Worm (Caenorhabditis elegans) whole organism, dauer: Measurements from ENCODE around the gene msp-31.
"Not testable (repeated sequence)": the region's sequence is repeated elsewhere in the genome, so short reads cannot be mapped to it uniquely, and the experiment has no call there.

ENCODE experiments used
- unc-62 ChIP-seq: sonication (generic microtip); optimal IDR thresholded peaks from 2 replicates; lab custom pipeline; 2017; ENCODE audit warnings: missing biosample characterization, missing genetic modification reagents, missing genetic modification characterization

msp-31 gene

DNA sequence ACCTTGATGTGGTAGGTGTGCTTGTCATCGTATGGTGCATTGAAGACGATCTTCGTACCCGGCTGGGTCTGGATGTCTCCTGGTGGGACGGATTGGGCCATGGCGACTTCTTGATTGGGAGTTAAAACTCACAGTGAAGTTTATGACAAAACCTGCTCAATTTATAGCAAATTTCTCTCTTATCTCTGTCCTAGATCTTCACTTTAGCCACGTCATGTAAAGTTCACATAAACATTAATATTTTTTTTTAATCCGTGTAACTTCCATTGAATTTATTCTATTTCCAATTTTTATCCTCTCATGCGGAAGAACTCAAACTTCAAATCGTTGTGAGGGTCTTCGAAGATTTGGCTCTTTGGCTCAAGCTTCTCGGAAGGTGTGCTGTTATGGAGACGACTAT lies at the start of gene msp-31:
Gene msp-31, minus strand, starts transcription at position 101 of the 400 bp plus-strand sequence.
- TF ChIP-seq unc-62 (GFP tag; lab: Kevin White, UChicago): not testable (repeated sequence)

ce11 chrII:4960690-4961089 lies 44.3 kb upstream of the msp-31 start:
- no peak for TF ChIP-seq unc-62 (GFP tag; lab: Kevin White, UChicago)

DNA sequence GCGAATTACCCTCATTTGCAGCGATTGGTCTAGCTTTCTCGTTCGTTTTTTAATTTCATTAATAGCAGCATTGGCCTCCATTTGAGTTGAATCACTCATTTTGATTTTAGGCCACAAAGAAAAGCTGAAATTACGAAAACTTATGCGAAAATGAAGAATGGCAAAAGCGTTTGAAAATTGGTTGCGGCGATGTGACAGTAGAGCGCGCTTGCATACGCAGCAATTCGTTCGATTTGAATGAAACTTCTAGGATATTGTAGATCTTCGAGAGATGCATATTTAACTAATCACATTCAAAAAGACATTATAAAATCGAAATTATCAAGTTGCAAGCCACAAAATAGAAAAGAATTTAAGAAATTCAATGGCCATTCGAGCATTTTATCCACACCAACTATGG lies 43.4 kb upstream of the msp-31 start, which contains the start of gene ulp-2:
Gene ulp-2, minus strand, starts transcription at position 158 of the 400 bp plus-strand sequence.
- TF ChIP-seq unc-62 (GFP tag; lab: Kevin White, UChicago): no peak

DNA sequence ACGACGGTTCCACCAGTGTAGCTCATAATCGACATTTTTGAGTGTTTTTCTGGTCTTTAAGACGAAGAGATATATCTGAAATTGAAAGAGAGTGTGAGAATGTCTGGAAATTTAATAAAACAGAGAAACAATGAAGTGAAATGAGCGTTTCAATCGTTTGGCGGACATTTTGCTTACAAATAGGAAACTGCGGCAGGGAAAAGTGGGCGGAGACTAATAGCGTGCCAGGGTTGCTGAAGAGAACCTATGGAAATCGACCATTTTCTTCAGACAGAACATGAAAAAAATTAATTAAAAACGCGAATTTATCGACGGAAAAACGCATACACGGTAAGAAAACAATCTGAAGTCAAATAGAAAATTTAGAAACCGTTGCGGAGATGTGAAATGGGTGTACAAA lies 39.0 kb upstream of the msp-31 start, which contains the start of gene pbs-3:
Gene pbs-3, minus strand, starts transcription at position 75 of the 400 bp plus-strand sequence.
- no peak for TF ChIP-seq unc-62 (GFP tag; lab: Kevin White, UChicago)

DNA sequence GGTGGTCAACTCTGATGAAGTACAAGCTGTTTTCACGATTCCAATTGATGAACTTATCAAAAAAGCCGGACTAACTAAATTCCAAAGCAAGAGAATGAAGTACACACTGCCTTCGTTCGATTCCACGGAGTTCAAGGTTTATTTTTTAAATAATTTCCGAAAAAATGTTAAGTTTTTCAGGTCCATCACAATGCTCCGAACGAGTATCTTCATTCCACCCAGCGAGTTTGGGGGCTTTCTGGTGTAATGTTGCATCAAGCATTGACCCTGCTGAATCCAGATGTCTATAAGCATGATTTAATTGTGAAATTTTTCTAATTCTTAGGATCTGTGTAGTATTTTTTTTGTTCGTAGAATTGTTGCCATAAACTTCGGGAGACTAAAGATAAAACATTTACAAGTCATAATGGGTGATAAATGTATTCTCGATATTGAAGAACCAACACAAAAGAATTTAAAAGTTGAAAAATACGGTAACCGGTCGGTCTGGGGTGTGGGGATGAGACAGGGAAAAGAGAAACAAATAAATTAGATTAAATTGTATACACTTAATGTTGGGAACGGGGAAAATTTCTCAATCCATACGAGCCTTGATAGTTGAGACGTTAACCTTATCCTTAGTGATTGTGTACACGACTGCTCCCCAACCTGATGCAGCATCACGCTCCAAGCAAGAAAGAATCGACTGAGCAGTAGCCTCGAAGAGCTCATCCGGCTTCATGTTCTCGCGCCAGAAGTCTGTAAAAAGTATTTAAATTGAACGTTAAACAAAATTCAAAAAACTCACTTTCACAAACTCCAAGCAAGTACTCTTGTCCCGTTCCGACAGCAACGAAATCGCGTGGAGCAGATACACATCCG lies 38.0 kb upstream of the msp-31 start:
- TF ChIP-seq unc-62 (GFP tag; lab: Kevin White, UChicago): no peak

DNA sequence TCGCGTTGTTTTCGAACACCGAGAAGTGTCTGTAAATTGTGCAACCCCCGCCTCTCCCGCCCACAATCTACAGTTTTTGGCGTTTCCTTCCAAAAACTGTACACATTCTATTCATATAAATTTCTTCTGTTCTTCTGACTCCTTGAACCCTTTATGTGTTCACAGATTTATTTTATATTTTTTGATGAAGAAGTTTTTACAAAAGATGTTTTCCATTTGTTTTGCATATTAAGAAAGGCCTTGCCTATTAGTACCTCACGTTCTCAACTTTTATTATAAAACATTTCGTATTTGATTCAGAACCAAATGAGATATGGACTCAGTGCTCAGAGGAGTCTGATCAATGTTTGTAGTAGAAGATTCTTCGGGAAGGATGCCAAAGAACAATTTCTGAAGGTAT lies 36.9 kb upstream of the msp-31 start, which contains the start of gene ndx-3:
Gene ndx-3, plus strand, starts transcription at position 301 of the 400 bp plus-strand sequence.
- TF ChIP-seq unc-62 (GFP tag; lab: Kevin White, UChicago): no peak

ce11 chrII:4949380-4949950 lies 33.1 kb upstream of the msp-31 start, which contains the start of the genes try-1 and zyg-12:
Gene try-1, minus strand, starts transcription at chrII:4949527.
Gene zyg-12, plus strand, starts transcription at chrII:4949900.
- no peak for TF ChIP-seq unc-62 (GFP tag; lab: Kevin White, UChicago)

- no peak for TF ChIP-seq unc-62 (GFP tag; lab: Kevin White, UChicago)
Measured at ce11 chrII:4948118-4948517, 31.8 kb upstream of the msp-31 start.

DNA sequence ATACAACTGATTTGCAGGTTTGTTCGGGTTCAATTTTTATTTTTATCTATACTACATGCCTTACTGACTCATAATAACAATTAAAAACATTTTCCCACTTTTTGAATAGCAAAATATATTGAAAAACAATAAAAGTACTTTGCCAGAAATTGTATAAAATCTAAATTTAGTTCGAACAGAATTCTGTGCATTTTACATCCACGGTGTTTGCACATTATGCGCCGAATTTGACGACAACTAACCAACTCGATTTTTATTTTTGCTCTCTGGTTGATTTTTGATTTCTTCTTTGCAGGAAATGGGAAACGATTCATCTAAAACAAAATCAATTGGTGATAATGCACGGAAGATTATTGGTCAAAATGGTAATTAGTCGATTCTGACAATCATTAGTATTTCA lies 30.4 kb upstream of the msp-31 start:
- TF ChIP-seq unc-62 (GFP tag; lab: Kevin White, UChicago): no peak

DNA sequence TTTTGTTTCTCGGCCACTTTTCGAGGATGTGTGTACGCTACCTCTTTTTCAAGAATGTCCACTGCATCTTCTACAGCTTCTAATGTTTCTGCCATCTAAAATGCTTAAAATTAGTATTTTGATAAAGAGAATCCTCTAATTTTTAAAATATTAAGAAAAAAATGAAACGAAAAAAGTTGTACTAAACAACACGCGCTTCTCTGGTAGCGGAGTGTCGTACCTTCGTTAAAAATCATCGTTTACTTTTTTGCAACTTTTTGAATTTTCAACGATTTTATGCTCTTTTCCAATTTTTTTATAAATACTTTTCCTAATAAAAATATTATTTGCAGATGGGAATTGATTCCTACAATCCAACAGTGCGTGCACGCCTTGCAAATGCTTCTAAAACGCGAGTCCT lies 29.3 kb upstream of the msp-31 start, which contains the start of the genes gldi-11 and ZK546.2:
Gene gldi-11, minus strand, starts transcription at position 95 of the 400 bp plus-strand sequence.
Gene ZK546.2, plus strand, starts transcription at position 333 of the 400 bp plus-strand sequence.
- no peak for TF ChIP-seq unc-62 (GFP tag; lab: Kevin White, UChicago)

ce11 chrII:4943849-4944248 lies 27.5 kb upstream of the msp-31 start, which contains the start of gene mdt-4:
Gene mdt-4, minus strand, starts transcription at chrII:4943949.
- TF ChIP-seq unc-62 (GFP tag; lab: Kevin White, UChicago): no peak

ce11 chrII:4942829-4943228 lies 26.5 kb upstream of the msp-31 start:
- no peak for TF ChIP-seq unc-62 (GFP tag; lab: Kevin White, UChicago)

DNA sequence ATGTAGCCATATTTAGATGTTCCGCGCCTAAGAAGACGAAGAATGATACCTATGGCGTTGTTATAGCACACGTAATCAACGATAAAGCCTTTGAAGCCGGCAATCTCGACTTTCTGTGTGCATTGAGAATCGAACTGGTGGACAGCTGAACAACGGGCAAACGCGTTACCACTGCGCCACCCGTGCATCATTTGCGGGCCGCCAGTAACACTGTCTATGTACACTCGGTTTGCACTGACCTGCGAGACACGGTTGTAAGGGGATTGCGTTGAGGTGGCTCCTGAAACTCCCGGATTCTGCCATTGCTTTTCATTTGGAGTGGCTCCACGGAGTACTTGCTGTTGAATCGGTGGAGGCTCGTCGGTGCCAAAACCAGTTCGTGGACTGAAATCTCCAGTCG lies 26.0 kb upstream of the msp-31 start:
- no peak for TF ChIP-seq unc-62 (GFP tag; lab: Kevin White, UChicago)

DNA sequence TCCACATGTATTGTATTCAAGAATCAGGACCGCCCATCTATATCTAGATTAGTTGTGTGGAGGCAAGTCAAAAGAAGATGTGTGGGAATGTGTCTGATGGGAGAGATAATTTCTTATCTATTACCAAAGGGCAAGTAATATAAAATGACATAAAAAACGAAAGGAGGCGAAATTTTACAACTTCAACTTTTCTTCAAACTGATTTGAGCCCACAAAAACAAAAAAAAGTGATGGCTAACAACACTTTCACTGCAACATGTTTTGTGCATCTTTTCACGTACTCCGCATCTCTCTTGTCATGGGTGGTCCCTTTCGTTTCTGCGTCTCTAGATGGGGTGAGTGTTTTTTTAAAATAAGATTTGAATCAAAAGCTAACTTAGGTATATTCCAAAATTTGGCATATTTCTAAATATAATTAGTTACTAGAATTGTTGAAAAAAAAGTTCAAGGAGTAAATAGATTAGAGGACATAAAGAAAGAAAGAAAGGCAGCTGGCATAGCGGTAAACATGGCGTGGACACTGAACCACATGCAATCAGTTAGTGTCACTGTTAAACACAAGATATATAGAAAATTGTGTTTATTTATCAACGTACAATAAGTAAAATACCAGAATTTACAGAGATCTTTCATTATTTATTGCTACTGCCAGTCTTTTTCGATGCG lies 25.3 kb upstream of the msp-31 start, which contains the start of gene ZK546.19:
Gene ZK546.19, plus strand, starts transcription at position 186 of the 666 bp plus-strand sequence.
- TF ChIP-seq unc-62 (GFP tag; lab: Kevin White, UChicago): no peak

ce11 chrII:4941050-4941449 lies 24.7 kb upstream of the msp-31 start, which contains the start of gene cblc-1:
Gene cblc-1, minus strand, starts transcription at chrII:4941150.
- TF ChIP-seq unc-62 (GFP tag; lab: Kevin White, UChicago): no peak
